Worm (Caenorhabditis elegans): ENCODE data around the gene anmt-1.

Gene anmt-1

ce11 chrIII:8733667-8734066 is 49.1 kb downstream of the anmt-1 start:
- TF ChIP-seq lin-35 (GFP tag; optimal IDR thresholded peaks at IDR 0.05), result peak in 1 of 2 experiments; percentile 12
- TF ChIP-seq irx-1 (tag; optimal IDR thresholded peaks at IDR 0.05), result no peak
- peak; percentile 89 for TF ChIP-seq elt-2 (tag; optimal IDR thresholded peaks at IDR 0.05)
- TF ChIP-seq lin-15B (tag; optimal IDR thresholded peaks at IDR 0.05), result no peak
- no peak for TF ChIP-seq zip-4 (GFP tag; optimal IDR thresholded peaks at IDR 0.05)
- TF ChIP-seq egl-13 (tag; optimal IDR thresholded peaks at IDR 0.05), result peak; percentile 20
- peak; percentile 49 for TF ChIP-seq tlp-1 (tag; optimal IDR thresholded peaks at IDR 0.05)
- no peak for TF ChIP-seq ceh-8 (GFP tag; optimal IDR thresholded peaks at IDR 0.05)
- TF ChIP-seq mdl-1 (tag; optimal IDR thresholded peaks at IDR 0.05), result peak in 1 of 2 experiments; percentile 8
- no peak for TF ChIP-seq isw-1 (GFP tag; IDR thresholded peaks at IDR 0.05)
- no peak for TF ChIP-seq ceh-63 (GFP tag; optimal IDR thresholded peaks at IDR 0.05)
- no peak for TF ChIP-seq jun-1 (tag; optimal IDR thresholded peaks at IDR 0.05)

DNA sequence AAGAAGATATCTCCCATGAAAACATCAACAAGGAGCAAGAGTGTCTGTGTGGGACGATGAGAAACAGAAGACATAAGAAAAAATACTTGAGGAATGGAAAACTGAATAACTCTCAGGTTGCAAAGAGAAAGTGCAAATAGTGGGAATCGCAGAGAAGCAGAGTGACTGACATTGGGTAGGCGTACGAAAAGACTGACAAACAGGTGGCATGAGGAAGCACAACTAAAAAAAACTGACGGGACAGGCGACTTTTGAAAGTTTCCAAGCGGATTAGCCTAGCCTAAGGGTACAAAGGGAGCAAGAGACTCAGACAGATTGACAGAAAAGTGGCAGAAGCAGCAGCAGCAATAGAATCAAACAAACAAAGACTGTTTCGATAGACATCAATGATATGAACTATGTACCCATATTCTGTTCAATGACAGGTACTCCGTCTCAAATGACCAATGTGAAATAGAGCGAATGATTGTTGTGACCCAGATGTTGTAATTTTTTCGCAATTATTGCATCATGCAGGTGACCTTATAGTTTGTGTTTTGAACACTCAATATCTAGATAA is 49.8 kb downstream of the anmt-1 start:
- TF ChIP-seq lsy-2 (tag; optimal IDR thresholded peaks at IDR 0.05) (peak; percentile 8 to 32), F16B12.6 (tag; optimal IDR thresholded peaks at IDR 0.05) (no peak), tbx-2 (tag; optimal IDR thresholded peaks at IDR 0.05) (peak; percentile 48), ceh-82 (tag; optimal IDR thresholded peaks at IDR 0.05) (peak in 2 of 3 experiments; percentile 15 to 33), nhr-71 (tag; optimal IDR thresholded peaks at IDR 0.05) (peak; percentile 76), nhr-85 (tag) (peak; percentile 58), lin-14 (GFP tag; optimal IDR thresholded peaks at IDR 0.05) (peak; percentile 87), rnt-1 (tag; optimal IDR thresholded peaks at IDR 0.05) (peak; percentile 72), pax-3 (tag; optimal IDR thresholded peaks at IDR 0.05) (no peak), pqm-1 (tag; optimal IDR thresholded peaks at IDR 0.05) (no peak), mef-2 (tag; optimal IDR thresholded peaks at IDR 0.05) (no peak), vab-15 (tag; optimal IDR thresholded peaks at IDR 0.05) (no peak), lin-35 (GFP tag; optimal IDR thresholded peaks at IDR 0.05) (peak; percentile 8 to 18), mdl-1 (tag; optimal IDR thresholded peaks at IDR 0.05) (peak in 1 of 2 experiments; percentile 29), ceh-88 (GFP tag; IDR thresholded peaks at IDR 0.05) (no peak), nhr-20 (tag; optimal IDR thresholded peaks at IDR 0.05) (peak; percentile 35), ztf-4 (tag; optimal IDR thresholded peaks at IDR 0.05) (no peak), nhr-19 (GFP tag; conservative IDR thresholded peaks at IDR 0.05) (peak; percentile 21; the same call in 1 of the 2 replicates), nhr-47 (tag; optimal IDR thresholded peaks at IDR 0.05) (peak; percentile 43), Y116A8C.19 (tag; optimal IDR thresholded peaks at IDR 0.05; ENCODE audit: borderline replicate concordance) (no peak), unc-86 (tag; optimal IDR thresholded peaks at IDR 0.05) (peak; percentile 0), ztf-11 (tag; optimal IDR thresholded peaks at IDR 0.05) (no peak), swsn-7 (tag; optimal IDR thresholded peaks at IDR 0.05) (peak; percentile 22), lin-13 (GFP tag; optimal IDR thresholded peaks at IDR 0.05) (no peak), ceh-90 (tag; optimal IDR thresholded peaks at IDR 0.05) (no peak), nhr-77 (tag; optimal IDR thresholded peaks at IDR 0.05) (no peak), efl-1 (optimal IDR thresholded peaks at IDR 0.05) (peak; percentile 14 to 29), efl-1 (GFP tag; optimal IDR thresholded peaks at IDR 0.05 in 1 of 2) (no peak), elt-3 (tag; optimal IDR thresholded peaks at IDR 0.05) (peak in 1 of 6 experiments; percentile 3), snu-23 (GFP tag; optimal IDR thresholded peaks at IDR 0.05) (peak; percentile 34), efl-3 (GFP tag; optimal IDR thresholded peaks at IDR 0.05) (no peak), elt-2 (tag; optimal IDR thresholded peaks at IDR 0.05) (no peak), C34B4.2 (tag; optimal IDR thresholded peaks at IDR 0.05) (no peak), lin-39 (tag; optimal IDR thresholded peaks at IDR 0.05) (peak; percentile 60)
